Worm (Caenorhabditis elegans): ENCODE data around the gene immt-2.

DNA sequence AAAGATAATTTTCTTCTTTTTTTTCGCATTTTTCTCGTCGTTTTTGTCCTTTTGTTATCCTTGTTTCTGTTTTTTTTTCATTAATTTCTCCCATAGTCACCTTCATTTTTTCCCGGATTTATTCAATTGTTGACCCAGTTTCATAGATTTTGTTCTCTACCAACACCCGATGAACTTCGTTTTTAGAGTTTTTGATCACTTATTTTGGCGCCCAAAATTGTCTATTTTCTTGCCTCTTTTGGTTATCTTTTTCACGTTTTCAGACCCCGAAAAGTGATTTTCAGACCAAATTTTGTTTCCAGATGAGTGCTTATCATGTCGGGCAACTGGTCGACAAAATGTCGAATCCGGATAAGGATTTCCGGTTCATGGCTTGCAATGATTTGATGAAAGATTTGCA, 13.5 kb downstream of the immt-2 start, which contains the start of gene cand-1:
- no peak for TF ChIP-seq lin-39 (tag; optimal IDR thresholded peaks at IDR 0.05)
- no peak for TF ChIP-seq egl-27 (tag; optimal IDR thresholded peaks at IDR 0.05)

Data from whole organism, L2 larva.